Fruit fly (Drosophila melanogaster) whole organism, embryonic: Measurements from ENCODE around the gene CG31809.
A peak's percentile ranks its signal among the peaks of the same experiment; 100 is the strongest.

Experiments
- Atf6 ChIP-seq: fragments of 200-800 bp; sonication (Bioruptor generic); IDR thresholded peaks from 2 replicates; pipeline ENCODE4 v1.3.6; 2022; ENCODE audit warnings: missing biosample characterization, missing genetic modification characterization
- B-H2 ChIP-seq: fragments of 200-800 bp; sonication (Bioruptor generic); optimal IDR thresholded peaks from 2 replicates; lab custom pipeline; 2018; ENCODE audit warnings: missing biosample characterization, mild to moderate bottlenecking, missing genetic modification characterization
- CG10654 ChIP-seq: fragments of 200-800 bp; sonication (Bioruptor generic); optimal IDR thresholded peaks from 2 replicates; lab custom pipeline; 2016; ENCODE audit warnings: missing biosample characterization, missing genetic modification characterization
- CG10959 ChIP-seq: fragments of 200-800 bp; sonication (Bioruptor generic); IDR thresholded peaks from 2 replicates; pipeline ENCODE4 v1.3.6; 2022; ENCODE audit warnings: missing biosample characterization, missing genetic modification characterization
- CG11695 ChIP-seq: fragments of 200-800 bp; sonication (Bioruptor generic); IDR thresholded peaks from 3 replicates; pipeline ENCODE4 v1.3.6; 2022; ENCODE audit warnings: missing biosample characterization, missing genetic modification characterization
- CG12155 ChIP-seq: fragments of 200-800 bp; sonication (Bioruptor generic); optimal IDR thresholded peaks from 3 replicates; lab custom pipeline; 2016; ENCODE audit warnings: missing biosample characterization, missing genetic modification characterization
- CG13287 ChIP-seq: fragments of 200-800 bp; sonication (Bioruptor generic); IDR thresholded peaks from 2 replicates; pipeline ENCODE4 v1.3.6; 2022; ENCODE audit warnings: missing biosample characterization, missing genetic modification characterization; ENCODE audit not compliant: partially characterized antibody
- CG13894 ChIP-seq: fragments of 200-800 bp; sonication (Bioruptor generic); optimal IDR thresholded peaks from 3 replicates; lab custom pipeline; 2018; ENCODE audit warnings: missing biosample characterization, mild to moderate bottlenecking, missing genetic modification characterization, moderate library complexity
- CG14441 ChIP-seq: fragments of 200-800 bp; sonication (Bioruptor generic); IDR thresholded peaks from 2 replicates; pipeline ENCODE4 v1.3.6; 2022; ENCODE audit warnings: missing biosample characterization, missing genetic modification characterization
- CG15601 ChIP-seq: fragments of 200-800 bp; sonication (Bioruptor generic); optimal IDR thresholded peaks from 3 replicates; lab custom pipeline; 2019; ENCODE audit warnings: missing biosample characterization, mild to moderate bottlenecking, missing genetic modification characterization, moderate library complexity
- CG1603 ChIP-seq: fragments of 200-800 bp; sonication (Bioruptor generic); optimal IDR thresholded peaks from 2 replicates; lab custom pipeline; 2019; ENCODE audit warnings: missing biosample characterization, mild to moderate bottlenecking, missing genetic modification characterization, moderate library complexity
- CG17186 ChIP-seq: fragments of 200-800 bp; sonication (Bioruptor generic); optimal IDR thresholded peaks from 3 replicates; lab custom pipeline; 2017; ENCODE audit warnings: missing biosample characterization, missing genetic modification reagents, missing genetic modification characterization
- CG17359 ChIP-seq: fragments of 200-800 bp; sonication (Bioruptor generic); optimal IDR thresholded peaks from 3 replicates; lab custom pipeline; 2018; ENCODE audit warnings: missing biosample characterization, mild to moderate bottlenecking, missing genetic modification characterization, moderate library complexity
- CG17385 ChIP-seq: fragments of 200-800 bp; sonication (Bioruptor generic); optimal IDR thresholded peaks from 3 replicates; lab custom pipeline; 2018; ENCODE audit warnings: missing biosample characterization, mild to moderate bottlenecking, missing genetic modification characterization
- CG18599 ChIP-seq: fragments of 200-800 bp; sonication (Bioruptor generic); optimal IDR thresholded peaks from 3 replicates; lab custom pipeline; 2017; ENCODE audit warnings: missing biosample characterization, missing genetic modification characterization, mild to moderate bottlenecking, moderate library complexity, missing genetic modification reagents
- CG3163 ChIP-seq: fragments of 200-800 bp; sonication (Bioruptor generic); optimal IDR thresholded peaks from 3 replicates; lab custom pipeline; 2016; ENCODE audit warnings: missing biosample characterization, missing genetic modification characterization
- CG32767 ChIP-seq: fragments of 200-800 bp; sonication (Bioruptor generic); IDR thresholded peaks from 2 replicates; pipeline ENCODE4 v1.3.6; 2022; ENCODE audit warnings: missing biosample characterization, missing genetic modification characterization
- CG3407 ChIP-seq: fragments of 200-800 bp; sonication (Bioruptor generic); optimal IDR thresholded peaks from 2 replicates; lab custom pipeline; 2018; ENCODE audit warnings: missing biosample characterization, mild to moderate bottlenecking, missing genetic modification characterization
- CG4854 ChIP-seq: fragments of 200-800 bp; sonication (Bioruptor generic); optimal IDR thresholded peaks from 2 replicates; lab custom pipeline; 2016; ENCODE audit warnings: missing biosample characterization, missing genetic modification characterization, inconsistent platforms
- CG7928 ChIP-seq: fragments of 200-800 bp; sonication (Bioruptor generic); optimal IDR thresholded peaks from 2 replicates; lab custom pipeline; 2017; ENCODE audit warnings: missing biosample characterization, mild to moderate bottlenecking, missing genetic modification characterization
- CkIIα-i1 ChIP-seq: fragments of 200-800 bp; sonication (Bioruptor generic); IDR thresholded peaks from 2 replicates; pipeline ENCODE4 v1.3.6; 2022; ENCODE audit warnings: missing biosample characterization, missing genetic modification characterization
- D ChIP-seq, 2 experiments: fragments of 200-800 bp in 1 of 2; fragments of >200 bp in 1 of 2; sonication (Bioruptor generic) in 1 of 2; optimal IDR thresholded peaks; 2 replicates in 1 of 2; 3 replicates in 1 of 2; lab custom pipeline; 2017; ENCODE audit warnings: mild to moderate bottlenecking in 1 of 2, missing biosample characterization in 1 of 2, missing genetic modification characterization in 1 of 2, missing genetic modification reagents in 1 of 2
- Dfd ChIP-seq, 2 experiments: fragments of >200 bp; optimal IDR thresholded peaks; 2 replicates each; lab custom pipeline; 2017; ENCODE audit warnings: missing biosample characterization in 2 of 2, missing genetic modification characterization in 2 of 2
- Drgx ChIP-seq: fragments of 200-800 bp; sonication (Bioruptor generic); IDR thresholded peaks from 2 replicates; pipeline ENCODE4 v1.3.6; 2022; ENCODE audit warnings: missing biosample characterization, missing genetic modification characterization
- Eip74EF ChIP-seq, 2 experiments: fragments of 200-800 bp in 1 of 2; fragments of >200 bp in 1 of 2; sonication (Bioruptor generic) in 1 of 2; optimal IDR thresholded peaks; 2 replicates each; lab custom pipeline; 2017 to 2019; ENCODE audit warnings: missing biosample characterization in 2 of 2, missing genetic modification characterization in 2 of 2, mild to moderate bottlenecking in 1 of 2, moderate library complexity in 1 of 2
- Hmx ChIP-seq: fragments of 200-800 bp; sonication (Bioruptor generic); optimal IDR thresholded peaks from 2 replicates; lab custom pipeline; 2016; ENCODE audit warnings: missing biosample characterization, missing genetic modification characterization
- Mad ChIP-seq: fragments of 200-800 bp; sonication (Bioruptor generic); optimal IDR thresholded peaks from 2 replicates; lab custom pipeline; 2016; ENCODE audit warnings: missing biosample characterization, missing genetic modification characterization
- Meics ChIP-seq: fragments of 200-800 bp; sonication (Bioruptor generic); optimal IDR thresholded peaks from 2 replicates; lab custom pipeline; 2017; ENCODE audit warnings: missing biosample characterization, mild to moderate bottlenecking, missing genetic modification characterization
- Nf-YB ChIP-seq: fragments of 200-800 bp; sonication (Bioruptor generic); optimal IDR thresholded peaks from 3 replicates; lab custom pipeline; 2019; ENCODE audit warnings: missing biosample characterization, mild to moderate bottlenecking, missing genetic modification characterization, moderate library complexity
- Opbp ChIP-seq: fragments of 200-800 bp; sonication (Bioruptor generic); IDR thresholded peaks from 3 replicates; pipeline ENCODE4 v1.3.6; 2022; ENCODE audit warnings: missing biosample characterization, missing genetic modification characterization; ENCODE audit not compliant: partially characterized antibody
- Six4 ChIP-seq: fragments of 200-800 bp; sonication (Bioruptor generic); optimal IDR thresholded peaks from 2 replicates; lab custom pipeline; 2016; ENCODE audit warnings: missing biosample characterization, missing genetic modification characterization
- bcd ChIP-seq: fragments of 200-800 bp; sonication (Bioruptor generic); optimal IDR thresholded peaks from 2 replicates; lab custom pipeline; 2017; ENCODE audit warnings: missing biosample characterization, mild to moderate bottlenecking, missing genetic modification characterization
- dan ChIP-seq: fragments of 200-800 bp; sonication (Bioruptor generic); IDR thresholded peaks from 2 replicates; pipeline ENCODE4 v1.3.6; 2022; ENCODE audit warnings: missing biosample characterization, missing genetic modification characterization
- disco-r ChIP-seq: fragments of 200-800 bp; sonication (Bioruptor generic); optimal IDR thresholded peaks from 2 replicates; lab custom pipeline; 2016; ENCODE audit warnings: missing biosample characterization, missing genetic modification characterization
- emc ChIP-seq: fragments of 200-800 bp; sonication (Bioruptor generic); optimal IDR thresholded peaks from 2 replicates; lab custom pipeline; 2016; ENCODE audit warnings: missing biosample characterization, missing genetic modification characterization
- en ChIP-seq: fragments of 200-800 bp; sonication (Bioruptor generic); optimal IDR thresholded peaks from 2 replicates; lab custom pipeline; 2016; ENCODE audit warnings: missing biosample characterization, missing genetic modification characterization
- fd3F ChIP-seq: fragments of 200-800 bp; sonication (Bioruptor generic); optimal IDR thresholded peaks from 2 replicates; lab custom pipeline; 2018; ENCODE audit warnings: missing biosample characterization, mild to moderate bottlenecking, missing genetic modification characterization, moderate library complexity
- gsb-n ChIP-seq: fragments of 200-800 bp; sonication (Bioruptor generic); optimal IDR thresholded peaks from 3 replicates; lab custom pipeline; 2018; ENCODE audit warnings: missing biosample characterization, mild to moderate bottlenecking, missing genetic modification characterization
- jigr1 ChIP-seq: fragments of 200-800 bp; sonication (Bioruptor generic); IDR thresholded peaks from 3 replicates; pipeline ENCODE4 v1.3.6; 2022; ENCODE audit warnings: missing biosample characterization, missing genetic modification characterization
- kay ChIP-seq: fragments of 200-800 bp; sonication (Bioruptor generic); optimal IDR thresholded peaks from 2 replicates; lab custom pipeline; 2016; ENCODE audit warnings: missing biosample characterization, missing genetic modification characterization
- lab ChIP-seq: fragments of 200-800 bp; sonication (Bioruptor generic); optimal IDR thresholded peaks from 3 replicates; lab custom pipeline; 2017; ENCODE audit warnings: missing biosample characterization, missing genetic modification characterization, mild to moderate bottlenecking, moderate library complexity, missing genetic modification reagents
- lov ChIP-seq, 2 experiments: fragments of 200-800 bp in 1 of 2; fragments of >200 bp in 1 of 2; sonication (Bioruptor generic) in 1 of 2; IDR thresholded peaks in 1 of 2; optimal IDR thresholded peaks in 1 of 2; 2 replicates in 1 of 2; 3 replicates in 1 of 2; pipeline versions ENCODE4 v1.3.6 to Lab custom; 2017 to 2022; ENCODE audit warnings: missing biosample characterization in 1 of 2, missing genetic modification characterization in 1 of 2
- nmo ChIP-seq: fragments of 200-800 bp; sonication (Bioruptor generic); optimal IDR thresholded peaks from 2 replicates; lab custom pipeline; 2018; ENCODE audit warnings: missing biosample characterization, mild to moderate bottlenecking, missing genetic modification characterization, moderate library complexity
- so ChIP-seq: fragments of 200-800 bp; sonication (Bioruptor generic); IDR thresholded peaks from 3 replicates; pipeline ENCODE4 v1.3.6; 2022; ENCODE audit warnings: missing biosample characterization, missing genetic modification characterization
- tap ChIP-seq: fragments of 200-800 bp; optimal IDR thresholded peaks from 3 replicates; lab custom pipeline; 2019; ENCODE audit warnings: missing biosample characterization, mild to moderate bottlenecking, missing genetic modification characterization, moderate library complexity
- usp ChIP-seq: fragments of >200 bp; optimal IDR thresholded peaks from 2 replicates; lab custom pipeline; 2017; ENCODE audit warnings: missing biosample characterization, missing genetic modification characterization
- vvl ChIP-seq: fragments of 200-800 bp; sonication (Bioruptor generic); IDR thresholded peaks from 2 replicates; pipeline ENCODE4 v1.3.6; 2022; ENCODE audit warnings: missing biosample characterization, missing genetic modification characterization
- zen2 ChIP-seq: fragments of 200-800 bp; sonication (Bioruptor generic); IDR thresholded peaks from 3 replicates; pipeline ENCODE4 v1.3.6; 2022; ENCODE audit warnings: missing biosample characterization, missing genetic modification characterization; ENCODE audit not compliant: partially characterized antibody
- zfh1 ChIP-seq: fragments of 200-800 bp; sonication (Bioruptor generic); IDR thresholded peaks from 3 replicates; pipeline ENCODE4 v1.3.6; 2022; ENCODE audit warnings: missing biosample characterization, missing genetic modification characterization

The CG31809 gene

DNA sequence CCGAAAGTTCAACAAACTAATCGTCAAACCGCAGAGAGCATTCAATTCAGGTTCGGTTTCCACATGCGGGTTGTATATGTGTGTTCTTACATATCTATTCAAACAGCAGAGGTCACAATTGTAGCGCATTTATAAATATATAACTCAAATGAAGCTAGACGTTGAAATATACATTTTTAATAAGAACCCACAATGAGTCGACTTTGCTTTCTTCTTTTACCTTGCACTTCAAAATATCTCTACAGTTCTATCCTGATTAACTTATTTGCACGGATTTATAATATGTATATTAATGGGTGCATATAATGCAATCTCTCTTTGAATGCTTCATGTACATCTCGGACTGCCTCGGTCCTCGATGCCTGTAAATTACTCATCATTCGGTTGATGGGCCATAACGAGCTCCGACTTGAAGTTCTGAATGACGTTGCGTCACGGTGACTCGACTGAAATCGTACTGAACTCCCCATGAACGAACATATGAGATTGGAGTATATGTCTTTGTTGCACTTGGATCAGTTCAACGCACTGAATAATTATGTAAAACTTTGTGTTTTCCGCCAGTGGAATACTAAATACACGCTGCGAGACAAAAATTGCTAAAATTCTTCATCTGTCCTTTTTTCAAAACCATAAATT lies 40.1 kb downstream of the CG31809 start (continued):
- TF ChIP-seq zfh1 (GFP tag; lab: Robert Waterston, UW), result 0 out of 3 replicates have a peak, but pooled peaks have one; percentile 10
- TF ChIP-seq CG7928 (GFP tag; lab: Kevin White, UChicago), result no peak
- TF ChIP-seq lov (optimal IDR thresholded peaks at IDR 0.05; lab: Kevin White, UChicago), result no peak
- TF ChIP-seq lov (GFP tag; IDR thresholded peaks at IDR 0.05; lab: Robert Waterston, UW), result no peak
- TF ChIP-seq CG3407, result no peak
- TF ChIP-seq CG17385 (GFP tag; lab: Kevin White, UChicago), result peak; percentile 25
- TF ChIP-seq Hmx (GFP tag; lab: Kevin White, UChicago), result no peak
- peak; percentile 24 for TF ChIP-seq kay
- no peak for TF ChIP-seq lab (GFP tag; lab: Kevin White, UChicago)
- no peak for TF ChIP-seq disco-r
- TF ChIP-seq D (optimal IDR thresholded peaks at IDR 0.05; lab: Kevin White, UChicago), result no peak
- peak; percentile 54 for TF ChIP-seq D (GFP tag; optimal IDR thresholded peaks at IDR 0.05; lab: Kevin White, UChicago)
- TF ChIP-seq Nf-YB (GFP tag; lab: Kevin White, UChicago), result peak; percentile 30
- no peak for TF ChIP-seq emc (GFP tag; lab: Kevin White, UChicago)
- no peak for TF ChIP-seq CG14441 (GFP tag; lab: Robert Waterston, UW)
- TF ChIP-seq dan, result no peak
- TF ChIP-seq Six4, result no peak
- TF ChIP-seq Opbp, result no peak
- TF ChIP-seq gsb-n (tag; lab: Kevin White, UChicago), result peak; percentile 36
- TF ChIP-seq Dfd (GFP tag; optimal IDR thresholded peaks at IDR 0.05; lab: Kevin White, UChicago), result no peak
- peak; percentile 30 for TF ChIP-seq CG17359 (tag; lab: Kevin White, UChicago)
- TF ChIP-seq CG12155 (GFP tag; lab: Kevin White, UChicago), result no peak
- peak; percentile 52 for TF ChIP-seq CG15601 (tag; lab: Kevin White, UChicago)
- no peak for TF ChIP-seq Mad (GFP tag; lab: Kevin White, UChicago)
- TF ChIP-seq CG1603 (tag; lab: Kevin White, UChicago), result peak; percentile 11
- TF ChIP-seq zen2, result no peak
- no peak for TF ChIP-seq CG4854 (GFP tag; lab: Kevin White, UChicago)
- TF ChIP-seq CG18599 (GFP tag; lab: Kevin White, UChicago), result peak; percentile 10
- no peak for TF ChIP-seq CkIIα-i1 (GFP tag; lab: Robert Waterston, UW)
- TF ChIP-seq vvl (GFP tag; lab: Robert Waterston, UW), result 0 out of 2 replicates have a peak, but pooled peaks have one; percentile 42
- peak; percentile 31; the same call in 1 of the 2 replicates for TF ChIP-seq Drgx (GFP tag; lab: Robert Waterston, UW)
- TF ChIP-seq Eip74EF (GFP tag; optimal IDR thresholded peaks at IDR 0.05; lab: Kevin White, UChicago), result peak in 1 of 2 experiments; percentile 17
- no peak for TF ChIP-seq CG3163
- TF ChIP-seq jigr1 (GFP tag; lab: Robert Waterston, UW), result no peak
- TF ChIP-seq Meics (GFP tag; lab: Kevin White, UChicago), result no peak
- TF ChIP-seq B-H2 (GFP tag; lab: Kevin White, UChicago), result no peak
- TF ChIP-seq usp, result no peak
- no peak for TF ChIP-seq CG13287 (GFP tag; lab: Robert Waterston, UW)
- TF ChIP-seq tap (tag; lab: Kevin White, UChicago), result no peak
- TF ChIP-seq CG10654 (GFP tag; lab: Kevin White, UChicago), result no peak
- no peak for TF ChIP-seq bcd (GFP tag; lab: Kevin White, UChicago)
- TF ChIP-seq CG17186 (GFP tag; lab: Kevin White, UChicago), result no peak
- TF ChIP-seq fd3F (GFP tag; lab: Kevin White, UChicago), result no peak
- peak; percentile 37 for TF ChIP-seq nmo (GFP tag; lab: Kevin White, UChicago)
- TF ChIP-seq CG11695 (GFP tag; lab: Robert Waterston, UW), result no peak; the same call in 2 of the 3 replicates
- peak; percentile 25; the same call in 1 of the 2 replicates for TF ChIP-seq Atf6
- no peak for TF ChIP-seq CG32767
- TF ChIP-seq CG10959, result no peak
- no peak for TF ChIP-seq so (GFP tag; lab: Robert Waterston, UW)
- no peak for TF ChIP-seq en
- TF ChIP-seq CG13894 (tag; lab: Kevin White, UChicago), result no peak
